Fruit fly (Drosophila melanogaster) whole organism, embryonic: ENCODE measurements around the gene CG2006.

Experiments
- Bgb ChIP-seq: fragments of 200-800 bp; sonication (Bioruptor generic); IDR thresholded peaks from 2 replicates; pipeline ENCODE4 v1.3.6; 2022; ENCODE audit warnings: missing biosample characterization, missing genetic modification characterization; ENCODE audit not compliant: partially characterized antibody
- CG10147 ChIP-seq: fragments of 200-800 bp; sonication (Bioruptor generic); optimal IDR thresholded peaks from 2 replicates; lab custom pipeline; 2019; ENCODE audit warnings: missing biosample characterization, mild to moderate bottlenecking, missing genetic modification characterization, moderate library complexity
- CG10209 ChIP-seq: fragments of 200-800 bp; sonication (Bioruptor generic); optimal IDR thresholded peaks from 3 replicates; lab custom pipeline; 2017; ENCODE audit warnings: missing biosample characterization, mild to moderate bottlenecking, missing genetic modification characterization, missing genetic modification reagents
- CG11696 ChIP-seq: fragments of 200-800 bp; sonication (Bioruptor generic); IDR thresholded peaks from 2 replicates; pipeline ENCODE4 v1.3.6; 2022; ENCODE audit warnings: missing biosample characterization, missing genetic modification characterization
- CG12659 ChIP-seq: fragments of 200-800 bp; sonication (Bioruptor generic); optimal IDR thresholded peaks from 3 replicates; lab custom pipeline; 2017; ENCODE audit warnings: mild to moderate bottlenecking, missing biosample characterization, missing genetic modification reagents, missing genetic modification characterization
- CG13624 ChIP-seq: fragments of 200-800 bp; sonication (Bioruptor generic); optimal IDR thresholded peaks from 2 replicates; lab custom pipeline; 2016; ENCODE audit warnings: missing biosample characterization, missing genetic modification characterization
- CG18262 ChIP-seq: fragments of 200-800 bp; optimal IDR thresholded peaks from 3 replicates; lab custom pipeline; 2019; ENCODE audit warnings: missing biosample characterization, mild to moderate bottlenecking, missing genetic modification characterization, moderate library complexity
- CG1832 ChIP-seq: fragments of 200-800 bp; sonication (Bioruptor generic); optimal IDR thresholded peaks from 2 replicates; lab custom pipeline; 2017; ENCODE audit warnings: missing biosample characterization, mild to moderate bottlenecking, missing genetic modification characterization, inconsistent platforms
- CG18476 ChIP-seq: fragments of 200-800 bp; sonication (Bioruptor generic); optimal IDR thresholded peaks from 2 replicates; lab custom pipeline; 2016; ENCODE audit warnings: missing biosample characterization, mild to moderate bottlenecking, missing genetic modification characterization
- CG2678 ChIP-seq: fragments of 200-800 bp; sonication (Bioruptor generic); optimal IDR thresholded peaks from 3 replicates; lab custom pipeline; 2019; ENCODE audit warnings: missing biosample characterization, mild to moderate bottlenecking, missing genetic modification characterization, moderate library complexity
- CG2875 ChIP-seq: fragments of 200-800 bp; sonication (Bioruptor generic); optimal IDR thresholded peaks from 2 replicates; lab custom pipeline; 2017; ENCODE audit warnings: missing biosample characterization, mild to moderate bottlenecking, missing genetic modification characterization, missing genetic modification reagents
- CG34224 ChIP-seq: fragments of 200-800 bp; sonication (Bioruptor generic); IDR thresholded peaks from 3 replicates; pipeline ENCODE4 v1.3.6; 2022; ENCODE audit warnings: missing biosample characterization, missing genetic modification characterization; ENCODE audit not compliant: partially characterized antibody
- CG34422 ChIP-seq: fragments of 200-800 bp; sonication (Bioruptor generic); IDR thresholded peaks from 3 replicates; pipeline ENCODE4 v1.3.6; 2022; ENCODE audit warnings: missing biosample characterization, missing genetic modification characterization
- CG3726 ChIP-seq: fragments of 200-800 bp; sonication (Bioruptor generic); IDR thresholded peaks from 3 replicates; pipeline ENCODE4, ENCODE4 v1.3.6; 2022; ENCODE audit warnings: missing biosample characterization, missing genetic modification characterization
- CG3847 ChIP-seq: fragments of 200-800 bp; sonication (Bioruptor generic); IDR thresholded peaks from 2 replicates; pipeline ENCODE4 v1.3.6; 2022; ENCODE audit warnings: missing biosample characterization, missing genetic modification characterization
- CG7372 ChIP-seq: fragments of 200-800 bp; sonication (Bioruptor generic); IDR thresholded peaks from 2 replicates; pipeline ENCODE4 v1.3.6; 2022; ENCODE audit warnings: missing biosample characterization, missing genetic modification characterization
- CG7786 ChIP-seq: fragments of 200-800 bp; sonication (Bioruptor generic); optimal IDR thresholded peaks from 2 replicates; lab custom pipeline; 2016; ENCODE audit warnings: missing biosample characterization, missing genetic modification characterization
- CG9609 ChIP-seq: fragments of 200-800 bp; sonication (Bioruptor generic); optimal IDR thresholded peaks from 3 replicates; lab custom pipeline; 2016; ENCODE audit warnings: missing biosample characterization, missing genetic modification characterization
- Camta ChIP-seq: fragments of 200-800 bp; sonication (Bioruptor generic); optimal IDR thresholded peaks from 2 replicates; lab custom pipeline; 2016; ENCODE audit warnings: missing biosample characterization, missing genetic modification characterization
- Dek ChIP-seq: fragments of 200-800 bp; sonication (Bioruptor generic); optimal IDR thresholded peaks from 3 replicates; lab custom pipeline; 2019; ENCODE audit warnings: missing biosample characterization, mild to moderate bottlenecking, missing genetic modification characterization, moderate library complexity
- Doc3 ChIP-seq: fragments of 200-800 bp; sonication (Bioruptor generic); IDR thresholded peaks from 3 replicates; pipeline ENCODE4 v1.3.6; 2022; ENCODE audit warnings: missing biosample characterization, missing genetic modification characterization; ENCODE audit not compliant: partially characterized antibody
- Dp ChIP-seq: fragments of 200-800 bp; sonication (Bioruptor generic); optimal IDR thresholded peaks from 2 replicates; lab custom pipeline; 2018; ENCODE audit warnings: missing biosample characterization, mild to moderate bottlenecking, missing genetic modification characterization, moderate library complexity
- Dref ChIP-seq: fragments of 200-800 bp; sonication (Bioruptor generic); IDR thresholded peaks from 2 replicates; pipeline ENCODE4 v1.3.6; 2022; ENCODE audit warnings: missing biosample characterization, missing genetic modification characterization
- E2f1 ChIP-seq: fragments of 200-800 bp; sonication (Bioruptor generic); IDR thresholded peaks from 2 replicates; pipeline ENCODE4 v1.3.6; 2022; ENCODE audit warnings: missing biosample characterization, missing genetic modification characterization
- E2f2 ChIP-seq: fragments of 200-800 bp; sonication (Bioruptor generic); IDR thresholded peaks from 2 replicates; pipeline ENCODE4 v1.3.6; 2022; ENCODE audit warnings: missing biosample characterization, missing genetic modification characterization
- Ets97D ChIP-seq: fragments of 200-800 bp; sonication (Bioruptor generic); optimal IDR thresholded peaks from 3 replicates; lab custom pipeline; 2016; ENCODE audit warnings: missing biosample characterization, missing genetic modification characterization
- Fer1 ChIP-seq: fragments of 200-800 bp; sonication (Bioruptor generic); optimal IDR thresholded peaks from 2 replicates; lab custom pipeline; 2017; ENCODE audit warnings: missing biosample characterization, mild to moderate bottlenecking, missing genetic modification characterization
- H2.0 ChIP-seq: fragments of 200-800 bp; sonication (Bioruptor generic); IDR thresholded peaks from 2 replicates; pipeline ENCODE4 v1.3.6; 2022; ENCODE audit warnings: missing biosample characterization, missing genetic modification characterization
- HLH4C ChIP-seq: fragments of 200-800 bp; sonication (Bioruptor generic); IDR thresholded peaks from 3 replicates; pipeline ENCODE4 v1.3.6; 2022; ENCODE audit warnings: missing biosample characterization, missing genetic modification characterization; ENCODE audit not compliant: partially characterized antibody
- Hmr ChIP-seq: fragments of 200-800 bp; sonication (Bioruptor generic); optimal IDR thresholded peaks from 3 replicates; lab custom pipeline; 2017; ENCODE audit warnings: mild to moderate bottlenecking, missing biosample characterization, missing genetic modification reagents, missing genetic modification characterization
- Nf-YB ChIP-seq: fragments of 200-800 bp; sonication (Bioruptor generic); optimal IDR thresholded peaks from 3 replicates; lab custom pipeline; 2019; ENCODE audit warnings: missing biosample characterization, mild to moderate bottlenecking, missing genetic modification characterization, moderate library complexity
- Rfx ChIP-seq: fragments of 200-800 bp; sonication (Bioruptor generic); IDR thresholded peaks from 2 replicates; pipeline ENCODE4 v1.3.6; 2022; ENCODE audit warnings: missing biosample characterization, missing genetic modification characterization
- Scr ChIP-seq: fragments of 200-800 bp; sonication (Bioruptor generic); IDR thresholded peaks from 2 replicates; pipeline ENCODE4 v1.3.6; 2022; ENCODE audit warnings: missing biosample characterization, missing genetic modification characterization; ENCODE audit not compliant: partially characterized antibody
- Sin3A ChIP-seq: fragments of >200 bp; optimal IDR thresholded peaks from 2 replicates; lab custom pipeline; 2018
- Sox102F ChIP-seq: fragments of 200-800 bp; sonication (Bioruptor generic); optimal IDR thresholded peaks from 2 replicates; lab custom pipeline; 2018; ENCODE audit warnings: missing biosample characterization, mild to moderate bottlenecking, missing genetic modification characterization, moderate library complexity
- ato ChIP-seq: fragments of 200-800 bp; sonication (Bioruptor generic); IDR thresholded peaks from 2 replicates; pipeline ENCODE4 v1.3.6; 2022; ENCODE audit warnings: missing biosample characterization, missing genetic modification characterization; ENCODE audit not compliant: partially characterized antibody
- cas ChIP-seq: fragments of 200-800 bp; sonication (Bioruptor generic); IDR thresholded peaks from 2 replicates; pipeline ENCODE4 v1.3.6; 2022; ENCODE audit warnings: missing biosample characterization, missing genetic modification characterization
- dimm ChIP-seq: fragments of 200-800 bp; sonication (Bioruptor generic); IDR thresholded peaks from 2 replicates; pipeline ENCODE4 v1.3.6; 2022; ENCODE audit warnings: missing biosample characterization, missing genetic modification characterization
- hbn ChIP-seq: fragments of 200-800 bp; sonication (Bioruptor generic); IDR thresholded peaks from 2 replicates; pipeline ENCODE4 v1.3.6; 2022; ENCODE audit warnings: missing biosample characterization, missing genetic modification characterization; ENCODE audit not compliant: partially characterized antibody
- lab ChIP-seq: fragments of 200-800 bp; sonication (Bioruptor generic); optimal IDR thresholded peaks from 3 replicates; lab custom pipeline; 2017; ENCODE audit warnings: missing biosample characterization, missing genetic modification characterization, mild to moderate bottlenecking, moderate library complexity, missing genetic modification reagents
- p53 ChIP-seq: fragments of 200-800 bp; sonication (Bioruptor generic); optimal IDR thresholded peaks from 2 replicates; lab custom pipeline; 2016; ENCODE audit warnings: missing biosample characterization, missing genetic modification characterization
- prd ChIP-seq, 3 experiments: fragments of >200 bp in 2 of 3; fragments of 200-800 bp in 1 of 3; sonication (Bioruptor generic) in 1 of 3; optimal IDR thresholded peaks in 2 of 3; IDR thresholded peaks in 1 of 3; 2 replicates in 2 of 3; 3 replicates in 1 of 3; pipeline versions ENCODE4 v1.3.6 to Lab custom; 2017 to 2022; ENCODE audit warnings: missing biosample characterization in 1 of 3, missing genetic modification characterization in 1 of 3
- psq ChIP-seq: fragments of 200-800 bp; sonication (Bioruptor generic); optimal IDR thresholded peaks from 2 replicates; lab custom pipeline; 2017; ENCODE audit warnings: missing biosample characterization, missing genetic modification characterization
- ranshi ChIP-seq: fragments of 200-800 bp; sonication (Bioruptor generic); IDR thresholded peaks from 2 replicates; pipeline ENCODE4 v1.3.6; 2022; ENCODE audit warnings: missing biosample characterization, missing genetic modification characterization
- ro ChIP-seq: fragments of 200-800 bp; sonication (Bioruptor generic); IDR thresholded peaks from 2 replicates; pipeline ENCODE4 v1.3.6; 2022; ENCODE audit warnings: missing biosample characterization, missing genetic modification characterization
- ssp ChIP-seq: fragments of 200-800 bp; sonication (Bioruptor generic); IDR thresholded peaks from 2 replicates; pipeline ENCODE4 v1.3.6; 2022; ENCODE audit warnings: missing biosample characterization, missing genetic modification characterization
- stc ChIP-seq: fragments of 200-800 bp; sonication (Bioruptor generic); IDR thresholded peaks from 2 replicates; pipeline ENCODE4 v1.3.6; 2022; ENCODE audit warnings: missing biosample characterization, missing genetic modification characterization
- wor ChIP-seq: fragments of 200-800 bp; sonication (Bioruptor generic); IDR thresholded peaks from 2 replicates; pipeline ENCODE4 v1.3.6; 2022; ENCODE audit warnings: missing biosample characterization, missing genetic modification characterization

The CG2006 gene

DNA sequence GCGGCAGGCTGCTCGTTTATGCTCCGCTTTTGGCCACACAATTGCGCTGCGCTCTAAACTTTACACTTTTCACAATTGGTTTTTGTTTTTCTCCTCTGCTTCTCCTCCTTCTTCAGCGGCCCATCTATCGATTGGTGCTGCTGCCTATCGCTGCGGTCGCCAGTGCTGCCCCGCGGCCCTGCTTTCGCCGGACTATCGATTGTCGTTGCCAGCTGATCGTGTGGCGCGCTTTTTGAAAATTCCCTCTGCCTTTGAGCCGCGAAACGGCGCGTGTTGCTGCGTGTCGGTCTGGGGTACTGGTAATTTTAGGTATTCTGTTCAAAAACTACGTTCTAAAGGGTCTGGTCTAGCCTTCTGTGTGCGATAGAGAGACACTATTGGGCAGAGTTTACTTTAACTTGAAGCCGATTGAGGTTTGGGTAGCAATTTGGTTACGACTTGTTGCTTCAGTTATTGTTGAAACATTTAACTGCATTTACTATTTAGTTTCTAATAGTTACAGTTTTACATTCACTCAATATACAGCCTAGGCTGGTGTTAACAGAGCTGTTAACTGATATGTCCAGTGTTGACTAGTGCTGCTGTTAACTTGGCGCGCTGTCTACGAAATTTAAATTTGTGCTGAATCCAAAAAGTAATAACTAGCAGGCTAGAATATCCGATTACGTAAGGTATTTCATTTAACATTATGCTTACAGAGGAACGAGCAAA lies 14.3 kb downstream of the CG2006 start, which contains the start of gene Trc8 (continued):
- TF ChIP-seq E2f2 (GFP tag; lab: Robert Waterston, UW) (peak; percentile 98), Doc3 (GFP tag; lab: Robert Waterston, UW) (peak; percentile 65), wor (no peak), Hmr (GFP tag; lab: Kevin White, UChicago) (peak; percentile 22), prd (optimal IDR thresholded peaks at IDR 0.05; lab: Kevin White, UChicago) (no peak), prd (GFP tag; IDR thresholded peaks at IDR 0.05; lab: Robert Waterston, UW) (peak; percentile 34; the same call in 1 of the 3 replicates), CG1832 (GFP tag; lab: Kevin White, UChicago) (no peak), ranshi (0 out of 2 replicates have a peak, but pooled peaks have one; percentile 3), cas (0 out of 2 replicates have a peak, but pooled peaks have one; percentile 28), CG18262 (tag; lab: Kevin White, UChicago) (peak; percentile 7), Camta (GFP tag; lab: Kevin White, UChicago) (no peak), Ets97D (peak; percentile 42), ro (GFP tag; lab: Robert Waterston, UW) (no peak), dimm (GFP tag; lab: Robert Waterston, UW) (no peak), Nf-YB (GFP tag; lab: Kevin White, UChicago) (no peak), ato (GFP tag; lab: Robert Waterston, UW) (peak; percentile 93), CG2678 (tag; lab: Kevin White, UChicago) (no peak), HLH4C (GFP tag; lab: Robert Waterston, UW) (peak; percentile 89), ssp (GFP tag; lab: Robert Waterston, UW) (no peak), Bgb (GFP tag; lab: Robert Waterston, UW) (peak; percentile 92), Sin3A (lab: Kevin White, UChicago) (peak; percentile 71), Rfx (GFP tag; lab: Robert Waterston, UW) (peak; percentile 46; the same call in 1 of the 2 replicates), CG10147 (GFP tag; lab: Kevin White, UChicago) (no peak), CG2875 (no peak), CG34422 (GFP tag; lab: Robert Waterston, UW) (0 out of 3 replicates have a peak, but pooled peaks have one; percentile 11), CG7372 (GFP tag; lab: Robert Waterston, UW) (no peak), CG18476 (GFP tag; lab: Kevin White, UChicago) (no peak), hbn (peak; percentile 77), E2f1 (GFP tag; lab: Robert Waterston, UW) (no peak), lab (GFP tag; lab: Kevin White, UChicago) (no peak), Fer1 (GFP tag; lab: Kevin White, UChicago) (peak; percentile 2), psq (GFP tag; lab: Kevin White, UChicago) (peak; percentile 97), CG10209 (no peak), Dp (GFP tag; lab: Kevin White, UChicago) (peak; percentile 98), CG3726 (GFP tag; lab: Robert Waterston, UW) (no peak), Sox102F (GFP tag; lab: Kevin White, UChicago) (no peak), CG13624 (GFP tag; lab: Kevin White, UChicago) (peak; percentile 46), CG3847 (GFP tag; lab: Robert Waterston, UW) (peak; percentile 44), CG34224 (GFP tag; lab: Robert Waterston, UW) (peak; percentile 85), CG7786 (GFP tag; lab: Kevin White, UChicago) (no peak), Dek (tag; lab: Kevin White, UChicago) (peak; percentile 82), H2.0 (GFP tag; lab: Robert Waterston, UW) (no peak), CG12659 (GFP tag; lab: Kevin White, UChicago) (peak; percentile 38), CG11696 (GFP tag; lab: Robert Waterston, UW) (0 out of 2 replicates have a peak, but pooled peaks have one; percentile 30), Dref (peak; percentile 99), p53 (GFP tag; lab: Kevin White, UChicago) (peak; percentile 86), stc (no peak), CG9609 (GFP tag; lab: Kevin White, UChicago) (no peak), Scr (GFP tag; lab: Robert Waterston, UW) (peak; percentile 82)
